Worm (Caenorhabditis elegans) whole organism, L2 larva: ENCODE data around the gene R05G6.3.

Experiments
- C34F6.9 ChIP-seq: fragments of 150-350 bp; optimal IDR thresholded peaks from 2 replicates; lab custom pipeline; 2014; ENCODE audit warnings: missing biosample characterization, missing genetic modification characterization
- F13H6.1 ChIP-seq: sonication (generic microtip); optimal IDR thresholded peaks from 2 replicates; lab custom pipeline; 2016; ENCODE audit warnings: missing genetic modification characterization, missing compliant biosample characterization
- R02D3.7 ChIP-seq: fragments of 150-350 bp; optimal IDR thresholded peaks from 2 replicates; lab custom pipeline; 2014; ENCODE audit warnings: missing biosample characterization, missing genetic modification characterization
- Y55F3AM.14 ChIP-seq: fragments of 200-800 bp; sonication (Bioruptor generic); optimal IDR thresholded peaks from 2 replicates; lab custom pipeline; 2018; ENCODE audit warnings: mild to moderate bottlenecking, missing genetic modification characterization, missing compliant biosample characterization
- ZK546.5 ChIP-seq: sonication (generic microtip); optimal IDR thresholded peaks from 2 replicates; lab custom pipeline; 2017; ENCODE audit warnings: missing biosample characterization, missing genetic modification characterization
- alr-1 ChIP-seq: fragments of 150-350 bp; optimal IDR thresholded peaks from 2 replicates; lab custom pipeline; 2014; ENCODE audit warnings: missing biosample characterization, missing genetic modification characterization
- aly-2 ChIP-seq: fragments of 150-350 bp; optimal IDR thresholded peaks from 2 replicates; lab custom pipeline; 2014; ENCODE audit warnings: missing biosample characterization, missing genetic modification characterization
- ceh-16 ChIP-seq: fragments of 150-350 bp; optimal IDR thresholded peaks from 2 replicates; lab custom pipeline; 2014; ENCODE audit warnings: missing biosample characterization, missing genetic modification characterization
- ceh-82 ChIP-seq: fragments of 150-350 bp; optimal IDR thresholded peaks from 2 replicates; lab custom pipeline; 2014; ENCODE audit warnings: missing biosample characterization, missing genetic modification characterization
- crh-2 ChIP-seq: sonication (generic microtip); optimal IDR thresholded peaks from 2 replicates; lab custom pipeline; 2017; ENCODE audit warnings: missing biosample characterization, missing genetic modification characterization
- dmd-4 ChIP-seq: sonication (generic microtip); optimal IDR thresholded peaks from 2 replicates; lab custom pipeline; 2017; ENCODE audit warnings: missing biosample characterization, missing genetic modification characterization
- egl-27 ChIP-seq: sonication (generic microtip); optimal IDR thresholded peaks from 3 replicates; lab custom pipeline; 2017; ENCODE audit warnings: missing biosample characterization, missing genetic modification reagents, missing genetic modification characterization
- elt-3 ChIP-seq: sonication (generic microtip); optimal IDR thresholded peaks from 2 replicates; lab custom pipeline; 2017; ENCODE audit warnings: missing biosample characterization, missing genetic modification characterization
- fos-1 ChIP-seq: fragments of 150-350 bp; optimal IDR thresholded peaks from 2 replicates; lab custom pipeline; 2014; ENCODE audit warnings: missing biosample characterization, missing genetic modification characterization
- gmeb-1 ChIP-seq: fragments of 150-350 bp; optimal IDR thresholded peaks from 2 replicates; lab custom pipeline; 2014; ENCODE audit warnings: missing biosample characterization, missing genetic modification characterization
- lin-11 ChIP-seq: fragments of 150-350 bp; sonication (generic microtip); optimal IDR thresholded peaks from 2 replicates; lab custom pipeline; 2014; ENCODE audit warnings: missing biosample characterization, missing genetic modification characterization, inconsistent platforms, mixed read lengths
- lin-39 ChIP-seq: fragments of 150-350 bp; optimal IDR thresholded peaks from 2 replicates; lab custom pipeline; 2014; ENCODE audit warnings: missing biosample characterization, missing genetic modification reagents, missing genetic modification characterization
- lsy-2 ChIP-seq, 2 experiments: fragments of 150-350 bp in 1 of 2; sonication (generic microtip) in 1 of 2; optimal IDR thresholded peaks; 2 replicates each; lab custom pipeline; 2014 to 2017; ENCODE audit warnings: missing biosample characterization in 2 of 2, missing genetic modification characterization in 2 of 2
- mab-5 ChIP-seq: fragments of 150-350 bp; optimal IDR thresholded peaks from 2 replicates; lab custom pipeline; 2014; ENCODE audit warnings: missing biosample characterization, missing genetic modification characterization
- mbf-1 ChIP-seq: sonication (generic microtip); optimal IDR thresholded peaks from 2 replicates; lab custom pipeline; 2017; ENCODE audit warnings: missing biosample characterization, missing genetic modification characterization
- mdl-1 ChIP-seq, 2 experiments: fragments of 150-350 bp in 1 of 2; sonication (generic microtip) in 1 of 2; optimal IDR thresholded peaks; 2 replicates each; lab custom pipeline; 2017; ENCODE audit warnings: missing biosample characterization in 2 of 2, missing genetic modification characterization in 2 of 2
- nhr-10 ChIP-seq: sonication (generic microtip); optimal IDR thresholded peaks from 2 replicates; lab custom pipeline; 2017; ENCODE audit warnings: missing biosample characterization, missing genetic modification characterization
- nhr-11 ChIP-seq: fragments of 150-350 bp; optimal IDR thresholded peaks from 2 replicates; lab custom pipeline; 2014; ENCODE audit warnings: missing biosample characterization, missing genetic modification characterization
- nhr-12 ChIP-seq: fragments of 150-350 bp; optimal IDR thresholded peaks from 2 replicates; lab custom pipeline; 2014; ENCODE audit warnings: missing biosample characterization, missing genetic modification characterization
- nhr-129 ChIP-seq: fragments of 150-350 bp; optimal IDR thresholded peaks from 2 replicates; lab custom pipeline; 2014; ENCODE audit warnings: missing biosample characterization, missing genetic modification characterization
- nhr-21 ChIP-seq: fragments of 150-350 bp; optimal IDR thresholded peaks from 2 replicates; lab custom pipeline; 2014; ENCODE audit warnings: missing biosample characterization, missing genetic modification characterization
- nhr-23 ChIP-seq: fragments of 150-350 bp; optimal IDR thresholded peaks from 2 replicates; lab custom pipeline; 2014; ENCODE audit warnings: missing biosample characterization, missing genetic modification reagents, missing genetic modification characterization
- nhr-25 ChIP-seq: fragments of 150-350 bp; sonication (generic microtip); optimal IDR thresholded peaks from 3 replicates; lab custom pipeline; 2014; ENCODE audit warnings: missing biosample characterization, missing genetic modification characterization
- nhr-6 ChIP-seq: fragments of 150-350 bp; optimal IDR thresholded peaks from 2 replicates; lab custom pipeline; 2014; ENCODE audit warnings: missing biosample characterization, missing genetic modification characterization
- peb-1 ChIP-seq: fragments of 150-350 bp; optimal IDR thresholded peaks from 2 replicates; lab custom pipeline; 2014; ENCODE audit warnings: missing biosample characterization, missing genetic modification characterization
- sem-4 ChIP-seq: fragments of 150-350 bp; optimal IDR thresholded peaks from 2 replicates; lab custom pipeline; 2014; ENCODE audit warnings: missing biosample characterization, missing genetic modification reagents, missing genetic modification characterization
- skn-1 ChIP-seq: sonication (generic microtip); optimal IDR thresholded peaks from 2 replicates; lab custom pipeline; 2017; ENCODE audit warnings: missing biosample characterization, missing genetic modification characterization
- sma-3 ChIP-seq: sonication (generic microtip); optimal IDR thresholded peaks from 2 replicates; lab custom pipeline; 2016; ENCODE audit warnings: missing genetic modification reagents, missing genetic modification characterization, missing compliant biosample characterization
- sma-9 ChIP-seq, 2 experiments: fragments of 150-350 bp in 1 of 2; sonication (generic microtip) in 1 of 2; optimal IDR thresholded peaks; 2 replicates each; lab custom pipeline; 2014 to 2016; ENCODE audit warnings: missing genetic modification characterization in 2 of 2, mild to moderate bottlenecking in 1 of 2, missing biosample characterization in 1 of 2, missing compliant biosample characterization in 1 of 2, missing genetic modification reagents in 1 of 2, moderate library complexity in 1 of 2
- unc-39 ChIP-seq: fragments of 150-350 bp; optimal IDR thresholded peaks from 2 replicates; lab custom pipeline; 2014; ENCODE audit warnings: missing biosample characterization, missing genetic modification characterization
- unc-55 ChIP-seq: fragments of 150-350 bp; sonication (generic microtip); optimal IDR thresholded peaks from 3 replicates; lab custom pipeline; 2014; ENCODE audit warnings: missing biosample characterization, missing genetic modification reagents, missing genetic modification characterization
- unc-62 ChIP-seq: fragments of 150-350 bp; optimal IDR thresholded peaks from 2 replicates; lab custom pipeline; 2014; ENCODE audit warnings: missing biosample characterization, missing genetic modification reagents, missing genetic modification characterization
- zag-1 ChIP-seq: fragments of 150-350 bp; optimal IDR thresholded peaks from 2 replicates; lab custom pipeline; 2014; ENCODE audit warnings: missing biosample characterization, missing genetic modification characterization
- ztf-1 ChIP-seq: fragments of 200-800 bp; sonication (Bioruptor generic); conservative IDR thresholded peaks from 2 replicates; pipeline ENCODE4 v1.3.6; 2022; ENCODE audit warnings: missing genetic modification characterization, missing compliant biosample characterization
- ztf-11 ChIP-seq: sonication (generic microtip); optimal IDR thresholded peaks from 2 replicates; lab custom pipeline; 2017; ENCODE audit warnings: missing biosample characterization, missing genetic modification characterization
- ztf-4 ChIP-seq: fragments of 150-350 bp; optimal IDR thresholded peaks from 2 replicates; lab custom pipeline; 2014; ENCODE audit warnings: missing biosample characterization, missing genetic modification characterization

R05G6.3 gene

ce11 chrIV:7549844-7550243, 33.5 kb downstream of the R05G6.3 start:
- TF ChIP-seq ztf-11 (tag; lab: Kevin White, UChicago): no peak
- no peak for TF ChIP-seq ztf-4
- TF ChIP-seq nhr-129 (tag; lab: Kevin White, UChicago): peak; percentile 60
- peak; percentile 54 for TF ChIP-seq fos-1
- no peak for TF ChIP-seq sma-3 (GFP tag; lab: Kevin White, UChicago)
- TF ChIP-seq ZK546.5: no peak
- TF ChIP-seq lsy-2 (tag; optimal IDR thresholded peaks at IDR 0.05; lab: Kevin White, UChicago): peak in 1 of 2 experiments; percentile 41
- no peak for TF ChIP-seq zag-1 (tag; lab: Kevin White, UChicago)
- TF ChIP-seq gmeb-1 (tag; lab: Kevin White, UChicago): no peak
- peak; percentile 19 for TF ChIP-seq F13H6.1 (tag; lab: Kevin White, UChicago)
- peak; percentile 80 for TF ChIP-seq skn-1 (tag; lab: Kevin White, UChicago)
- TF ChIP-seq unc-62: no peak
- peak; percentile 28 for TF ChIP-seq C34F6.9 (tag; lab: Kevin White, UChicago)
- TF ChIP-seq ceh-82 (tag; lab: Kevin White, UChicago): no peak
- TF ChIP-seq alr-1: no peak
- TF ChIP-seq dmd-4: no peak
- no peak for TF ChIP-seq sem-4 (tag; lab: Kevin White, UChicago)
- TF ChIP-seq R02D3.7 (tag; lab: Kevin White, UChicago): no peak

- TF ChIP-seq fos-1 (no peak), lin-11 (no peak), nhr-6 (tag; lab: Kevin White, UChicago) (no peak), aly-2 (tag; lab: Kevin White, UChicago) (no peak), lin-39 (tag; lab: Kevin White, UChicago) (no peak), sem-4 (tag; lab: Kevin White, UChicago) (no peak), elt-3 (tag; lab: Kevin White, UChicago) (no peak), sma-9 (GFP tag; optimal IDR thresholded peaks at IDR 0.05; lab: Kevin White, UChicago) (no peak), sma-9 (tag; optimal IDR thresholded peaks at IDR 0.05; lab: Kevin White, UChicago) (no peak)
These were observed 34.1 kb downstream of the R05G6.3 start, which contains the start of gene pam-1 for ce11 chrIV:7550445-7550844. Gene pam-1, minus strand, starts transcription at chrIV:7550812.

ce11 chrIV:7551254-7551653, 34.9 kb downstream of the R05G6.3 start:
- no peak for TF ChIP-seq nhr-12 (tag; lab: Kevin White, UChicago)
- TF ChIP-seq, all 48 proteins: peak for 0

- TF ChIP-seq zag-1 (tag; lab: Kevin White, UChicago): no peak
- no peak for TF ChIP-seq lin-11
- TF ChIP-seq mab-5 (tag; lab: Kevin White, UChicago): no peak
- no peak for TF ChIP-seq Y55F3AM.14 (GFP tag; lab: Kevin White, UChicago)
- no peak for TF ChIP-seq sma-9 (GFP tag; optimal IDR thresholded peaks at IDR 0.05; lab: Kevin White, UChicago)
- no peak for TF ChIP-seq sma-9 (tag; optimal IDR thresholded peaks at IDR 0.05; lab: Kevin White, UChicago)
- no peak for TF ChIP-seq ztf-4
- no peak for TF ChIP-seq nhr-23
- no peak for TF ChIP-seq sma-3 (GFP tag; lab: Kevin White, UChicago)
- no peak for TF ChIP-seq ztf-1 (GFP tag; lab: Robert Waterston, UW)
These were observed 35.7 kb downstream of the R05G6.3 start for ce11 chrIV:7552100-7552499.

ce11 chrIV:7552958-7553553, 36.7 kb downstream of the R05G6.3 start, which contains the start of gene dif-1:
Gene dif-1, minus strand, starts transcription at chrIV:7553008.
- TF ChIP-seq ceh-16 (tag; lab: Kevin White, UChicago) (no peak), sma-3 (GFP tag; lab: Kevin White, UChicago) (peak; percentile 14), peb-1 (no peak), sma-9 (GFP tag; optimal IDR thresholded peaks at IDR 0.05; lab: Kevin White, UChicago) (peak; percentile 47), sma-9 (tag; optimal IDR thresholded peaks at IDR 0.05; lab: Kevin White, UChicago) (no peak), nhr-21 (tag; lab: Kevin White, UChicago) (peak; percentile 58), sem-4 (tag; lab: Kevin White, UChicago) (peak; percentile 39), elt-3 (tag; lab: Kevin White, UChicago) (no peak), skn-1 (tag; lab: Kevin White, UChicago) (no peak), nhr-11 (no peak), mdl-1 (tag; optimal IDR thresholded peaks at IDR 0.05; lab: Kevin White, UChicago) (no peak), aly-2 (tag; lab: Kevin White, UChicago) (no peak), mbf-1 (tag; lab: Kevin White, UChicago) (no peak), fos-1 (peak; percentile 51), ZK546.5 (no peak), unc-62 (no peak), nhr-12 (tag; lab: Kevin White, UChicago) (no peak), Y55F3AM.14 (GFP tag; lab: Kevin White, UChicago) (no peak), unc-55 (GFP tag; lab: Kevin White, UChicago) (no peak), nhr-129 (tag; lab: Kevin White, UChicago) (peak; percentile 56), F13H6.1 (tag; lab: Kevin White, UChicago) (peak; percentile 53), egl-27 (no peak), unc-39 (tag; lab: Kevin White, UChicago) (no peak), zag-1 (tag; lab: Kevin White, UChicago) (no peak), R02D3.7 (tag; lab: Kevin White, UChicago) (no peak), nhr-10 (tag; lab: Kevin White, UChicago) (no peak), nhr-23 (no peak), nhr-6 (tag; lab: Kevin White, UChicago) (no peak), ceh-82 (tag; lab: Kevin White, UChicago) (no peak), ztf-11 (tag; lab: Kevin White, UChicago) (no peak), lsy-2 (tag; optimal IDR thresholded peaks at IDR 0.05; lab: Kevin White, UChicago) (peak in 1 of 2 experiments; percentile 63), ztf-1 (GFP tag; lab: Robert Waterston, UW) (no peak), crh-2 (tag; lab: Kevin White, UChicago) (peak; percentile 76), nhr-25 (tag; lab: Kevin White, UChicago) (no peak)
